Fruit fly (Drosophila melanogaster): ENCODE data around the gene Zip102B.

DNA sequence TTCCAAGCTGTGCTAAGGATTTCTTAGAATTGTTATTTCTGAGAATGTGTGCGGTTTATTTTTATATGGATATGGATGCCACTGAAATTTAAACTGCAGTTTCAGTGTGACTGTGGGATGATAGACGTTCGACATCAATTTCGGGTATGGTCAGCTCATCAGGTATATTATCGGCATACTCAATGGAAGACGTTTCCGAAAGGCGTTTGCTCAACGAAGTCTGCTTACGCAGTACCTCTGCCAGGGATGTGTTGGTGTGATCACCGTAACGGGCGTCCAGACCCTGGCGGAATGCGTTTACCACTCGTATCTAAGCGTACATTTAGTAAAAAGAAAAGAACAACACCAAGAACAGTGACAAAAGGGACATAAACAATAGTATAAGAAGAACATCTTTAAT is 15.2 kb upstream of the Zip102B start:
- no peak for TF ChIP-seq pan (optimal IDR thresholded peaks at IDR 0.05)
- no peak for TF ChIP-seq Dll (optimal IDR thresholded peaks at IDR 0.05)

Measured in whole organism.